Worm (Caenorhabditis elegans) whole organism, L1 larva: ENCODE results near the gene gcsh-1.

Experiments
- C16A3.4 ChIP-seq: fragments of 150-350 bp; optimal IDR thresholded peaks from 2 replicates; lab custom pipeline; 2014; ENCODE audit warnings: missing biosample characterization, missing genetic modification characterization
- F16B12.6 ChIP-seq: fragments of 150-350 bp; optimal IDR thresholded peaks from 2 replicates; lab custom pipeline; 2014; ENCODE audit warnings: missing biosample characterization, missing genetic modification characterization
- Y116A8C.19 ChIP-seq: sonication (generic microtip); optimal IDR thresholded peaks from 2 replicates; lab custom pipeline; 2016; ENCODE audit warnings: missing compliant biosample characterization, missing genetic modification characterization, borderline replicate concordance
- blmp-1 ChIP-seq: fragments of 150-350 bp; optimal IDR thresholded peaks from 2 replicates; lab custom pipeline; 2014; ENCODE audit warnings: missing biosample characterization, missing genetic modification characterization
- ceh-63 ChIP-seq: fragments of 200-800 bp; sonication (Bioruptor generic); optimal IDR thresholded peaks from 2 replicates; lab custom pipeline; 2018; ENCODE audit warnings: mild to moderate bottlenecking, missing genetic modification characterization, missing compliant biosample characterization
- ceh-88 ChIP-seq: fragments of 200-800 bp; sonication (Bioruptor generic); IDR thresholded peaks from 2 replicates; pipeline ENCODE4 v1.3.6; 2022; ENCODE audit warnings: missing genetic modification characterization, missing compliant biosample characterization
- ces-1 ChIP-seq: fragments of 150-350 bp; optimal IDR thresholded peaks from 2 replicates; lab custom pipeline; 2014; ENCODE audit warnings: missing biosample characterization, missing genetic modification reagents, missing genetic modification characterization
- dpl-1 ChIP-seq, 3 experiments: fragments of 150-350 bp in 2 of 3; sonication (generic microtip) in 1 of 3; optimal IDR thresholded peaks; 2 replicates each; lab custom pipeline; 2014 to 2017; ENCODE audit warnings: missing biosample characterization in 3 of 3, missing genetic modification characterization in 3 of 3, missing genetic modification reagents in 3 of 3
- dsc-1 ChIP-seq: sonication (generic microtip); optimal IDR thresholded peaks from 2 replicates; lab custom pipeline; 2016; ENCODE audit warnings: mild to moderate bottlenecking, missing genetic modification characterization, missing compliant biosample characterization
- efl-1 ChIP-seq, 4 experiments: fragments of 150-350 bp; optimal IDR thresholded peaks in 3 of 4; peaks in 1 of 4; 1 replicate in 1 of 4; 2 replicates in 3 of 4; lab custom pipeline; 2014; ENCODE audit warnings: missing biosample characterization in 2 of 4, missing genetic modification characterization in 2 of 4, missing genetic modification reagents in 2 of 4
- efl-3 ChIP-seq: fragments of 200-800 bp; sonication (Bioruptor generic); optimal IDR thresholded peaks from 2 replicates; lab custom pipeline; 2018; ENCODE audit warnings: mild to moderate bottlenecking, missing genetic modification characterization, missing compliant biosample characterization
- egl-13 ChIP-seq: sonication (generic microtip); optimal IDR thresholded peaks from 2 replicates; lab custom pipeline; 2016; ENCODE audit warnings: missing genotype, missing genetic modification reagents, missing genetic modification characterization, missing compliant biosample characterization
- egl-27 ChIP-seq, 2 experiments: fragments of 150-350 bp in 1 of 2; sonication (generic microtip); optimal IDR thresholded peaks; 3 replicates each; lab custom pipeline; 2017 to 2018; ENCODE audit warnings: missing biosample characterization in 2 of 2, missing genetic modification characterization in 2 of 2, missing genetic modification reagents in 2 of 2
- elt-3 ChIP-seq, 6 experiments: fragments of 150-350 bp in 1 of 6; sonication (generic microtip); optimal IDR thresholded peaks; 2 replicates each; lab custom pipeline; 2017 to 2018; ENCODE audit warnings: missing biosample characterization in 6 of 6, missing genetic modification characterization in 6 of 6, inconsistent platforms in 1 of 6
- fkh-10 ChIP-seq: sonication (generic microtip); optimal IDR thresholded peaks from 2 replicates; lab custom pipeline; 2017; ENCODE audit warnings: missing biosample characterization, missing genetic modification reagents, missing genetic modification characterization
- fkh-4 ChIP-seq: sonication (generic microtip); optimal IDR thresholded peaks from 2 replicates; lab custom pipeline; 2016; ENCODE audit warnings: missing compliant biosample characterization, missing genetic modification characterization, borderline replicate concordance
- fos-1 ChIP-seq: fragments of 150-350 bp; optimal IDR thresholded peaks from 2 replicates; lab custom pipeline; 2014; ENCODE audit warnings: missing biosample characterization, missing genetic modification characterization
- grh-1 ChIP-seq: fragments of 200-800 bp; sonication (Bioruptor generic); IDR thresholded peaks from 2 replicates; pipeline ENCODE4 v1.3.6; 2022; ENCODE audit warnings: missing genetic modification reagents, missing genetic modification characterization, missing compliant biosample characterization
- hlh-4 ChIP-seq: sonication (generic microtip); optimal IDR thresholded peaks from 2 replicates; lab custom pipeline; 2016; ENCODE audit warnings: mild to moderate bottlenecking, missing genetic modification characterization, missing compliant biosample characterization
- irx-1 ChIP-seq: sonication (generic microtip); optimal IDR thresholded peaks from 2 replicates; lab custom pipeline; 2016; ENCODE audit warnings: missing genetic modification characterization, missing compliant biosample characterization
- jun-1 ChIP-seq: fragments of 150-350 bp; optimal IDR thresholded peaks from 2 replicates; lab custom pipeline; 2014; ENCODE audit warnings: missing biosample characterization, missing genetic modification reagents, missing genetic modification characterization
- lin-13 ChIP-seq: fragments of 150-350 bp; optimal IDR thresholded peaks from 2 replicates; lab custom pipeline; 2014; ENCODE audit warnings: missing biosample characterization, missing genetic modification reagents, missing genetic modification characterization
- lin-14 ChIP-seq: fragments of 200-800 bp; sonication (Bioruptor generic); optimal IDR thresholded peaks from 2 replicates; lab custom pipeline; 2018; ENCODE audit warnings: mild to moderate bottlenecking, missing genetic modification characterization, moderate library complexity, missing compliant biosample characterization
- lin-35 ChIP-seq, 2 experiments: fragments of 150-350 bp; optimal IDR thresholded peaks; 2 replicates each; lab custom pipeline; 2014; ENCODE audit warnings: missing biosample characterization in 2 of 2, missing genetic modification characterization in 2 of 2, missing genetic modification reagents in 2 of 2
- lir-3 ChIP-seq: sonication (generic microtip); optimal IDR thresholded peaks from 2 replicates; lab custom pipeline; 2016; ENCODE audit warnings: mild to moderate bottlenecking, missing genetic modification characterization, moderate library complexity, missing compliant biosample characterization; ENCODE audit not compliant: poor library complexity
- lsy-2 ChIP-seq, 2 experiments: fragments of 150-350 bp; optimal IDR thresholded peaks; 2 replicates each; lab custom pipeline; 2014; ENCODE audit warnings: missing biosample characterization in 2 of 2, missing genetic modification characterization in 2 of 2
- mab-9 ChIP-seq: fragments of 200-800 bp; sonication (Bioruptor generic); IDR thresholded peaks from 2 replicates; pipeline ENCODE4 v1.3.6; 2022; ENCODE audit warnings: missing genetic modification reagents, missing genetic modification characterization, missing compliant biosample characterization
- mdl-1 ChIP-seq, 2 experiments: fragments of 150-350 bp; optimal IDR thresholded peaks; 2 replicates each; lab custom pipeline; 2014 to 2017; ENCODE audit warnings: missing biosample characterization in 2 of 2, missing genetic modification characterization in 2 of 2, inconsistent platforms in 1 of 2
- mep-1 ChIP-seq: fragments of 150-350 bp; optimal IDR thresholded peaks from 2 replicates; lab custom pipeline; 2014; ENCODE audit warnings: missing biosample characterization, missing genetic modification characterization
- nhr-11 ChIP-seq: fragments of 150-350 bp; optimal IDR thresholded peaks from 2 replicates; lab custom pipeline; 2014; ENCODE audit warnings: missing biosample characterization, missing genetic modification characterization
- nhr-12 ChIP-seq: sonication (generic microtip); optimal IDR thresholded peaks from 2 replicates; lab custom pipeline; 2017; ENCODE audit warnings: missing biosample characterization, missing genetic modification characterization
- nhr-19 ChIP-seq: fragments of 200-800 bp; sonication (Bioruptor generic); conservative IDR thresholded peaks from 2 replicates; pipeline ENCODE4 v1.3.6; 2022; ENCODE audit warnings: missing genetic modification characterization, missing compliant biosample characterization
- nhr-20 ChIP-seq: sonication (generic microtip); optimal IDR thresholded peaks from 2 replicates; lab custom pipeline; 2016; ENCODE audit warnings: mild to moderate bottlenecking, missing genetic modification characterization, missing compliant biosample characterization
- nhr-28 ChIP-seq: fragments of 150-350 bp; optimal IDR thresholded peaks from 2 replicates; lab custom pipeline; 2014; ENCODE audit warnings: missing biosample characterization, missing genetic modification characterization
- nhr-47 ChIP-seq: sonication (generic microtip); optimal IDR thresholded peaks from 2 replicates; lab custom pipeline; 2016; ENCODE audit warnings: mild to moderate bottlenecking, missing genetic modification characterization, moderate library complexity, missing compliant biosample characterization
- nhr-71 ChIP-seq: sonication (generic microtip); optimal IDR thresholded peaks from 2 replicates; lab custom pipeline; 2016; ENCODE audit warnings: mild to moderate bottlenecking, missing genetic modification characterization, moderate library complexity, missing compliant biosample characterization
- nhr-76 ChIP-seq: sonication (generic microtip); optimal IDR thresholded peaks from 2 replicates; lab custom pipeline; 2017; ENCODE audit warnings: missing biosample characterization, missing genetic modification characterization
- nhr-85 ChIP-seq: sonication (generic microtip); peaks from one replicate; lab custom pipeline; 2016; ENCODE audit warnings: missing genetic modification characterization, inconsistent platforms, missing compliant biosample characterization
- nhr-90 ChIP-seq: sonication (generic microtip); optimal IDR thresholded peaks from 2 replicates; lab custom pipeline; 2016; ENCODE audit warnings: mild to moderate bottlenecking, missing genetic modification characterization, missing compliant biosample characterization; ENCODE audit not compliant: poor library complexity
- pax-3 ChIP-seq: fragments of 200-800 bp; sonication (Bioruptor generic); optimal IDR thresholded peaks from 2 replicates; lab custom pipeline; 2018; ENCODE audit warnings: mild to moderate bottlenecking, missing genetic modification characterization, moderate library complexity, missing compliant biosample characterization
- pqm-1 ChIP-seq: sonication (generic microtip); optimal IDR thresholded peaks from 3 replicates; lab custom pipeline; 2017; ENCODE audit warnings: missing biosample characterization, missing genetic modification characterization
- rnt-1 ChIP-seq: sonication (generic microtip); optimal IDR thresholded peaks from 2 replicates; lab custom pipeline; 2016; ENCODE audit warnings: mild to moderate bottlenecking, missing genetic modification characterization, moderate library complexity, missing compliant biosample characterization
- snu-23 ChIP-seq: sonication (generic microtip); optimal IDR thresholded peaks from 2 replicates; lab custom pipeline; 2016; ENCODE audit warnings: missing genetic modification characterization, missing compliant biosample characterization
- tlp-1 ChIP-seq: fragments of 150-350 bp; optimal IDR thresholded peaks from 2 replicates; lab custom pipeline; 2014; ENCODE audit warnings: missing biosample characterization, missing genetic modification characterization
- unc-130 ChIP-seq: fragments of 150-350 bp; optimal IDR thresholded peaks from 2 replicates; lab custom pipeline; 2017; ENCODE audit warnings: missing biosample characterization, missing genetic modification characterization, inconsistent platforms
- unc-30 ChIP-seq: sonication (generic microtip); optimal IDR thresholded peaks from 2 replicates; lab custom pipeline; 2017; ENCODE audit warnings: missing biosample characterization, missing genetic modification characterization
- unc-98 ChIP-seq: fragments of 200-800 bp; sonication (Bioruptor generic); IDR thresholded peaks from 2 replicates; pipeline ENCODE4 v1.3.6; 2022; ENCODE audit warnings: missing genetic modification characterization, missing compliant biosample characterization
- ztf-4 ChIP-seq: fragments of 150-350 bp; optimal IDR thresholded peaks from 2 replicates; lab custom pipeline; 2014; ENCODE audit warnings: missing biosample characterization, missing genetic modification characterization

Gene gcsh-1

ce11 chrX:14503282-14503681 lies 11.6 kb downstream of the gcsh-1 start:
- peak; percentile 40 for TF ChIP-seq blmp-1 (tag; lab: Kevin White, UChicago)
- peak; percentile 28 for TF ChIP-seq rnt-1 (tag; lab: Kevin White, UChicago)
- TF ChIP-seq lir-3 (tag; lab: Kevin White, UChicago) = no peak
- peak; percentile 34 for TF ChIP-seq nhr-71
- peak; percentile 47 for TF ChIP-seq lin-14 (GFP tag; lab: Kevin White, UChicago)

ce11 chrX:14502116-14502587 lies 12.7 kb downstream of the gcsh-1 start:
- TF ChIP-seq nhr-12 (tag; lab: Kevin White, UChicago) (no peak), fkh-10 (GFP tag; lab: Kevin White, UChicago) (no peak), nhr-47 (tag; lab: Kevin White, UChicago) (peak; percentile 63), mab-9 (GFP tag; lab: Robert Waterston, UW) (0 out of 2 replicates have a peak, but pooled peaks have one; percentile 17), egl-13 (tag; lab: Kevin White, UChicago) (no peak), egl-27 (tag; optimal IDR thresholded peaks at IDR 0.05; lab: Kevin White, UChicago) (no peak), jun-1 (peak; percentile 28), hlh-4 (tag; lab: Kevin White, UChicago) (no peak), nhr-85 (tag; lab: Kevin White, UChicago) (peak; percentile 98), nhr-76 (tag; lab: Kevin White, UChicago) (no peak), grh-1 (GFP tag; lab: Robert Waterston, UW) (peak; percentile 71), Y116A8C.19 (tag; lab: Kevin White, UChicago) (no peak), snu-23 (GFP tag; lab: Kevin White, UChicago) (peak; percentile 71), lin-13 (peak; percentile 44), nhr-19 (GFP tag; lab: Robert Waterston, UW) (peak; percentile 74), pqm-1 (tag; lab: Kevin White, UChicago) (peak; percentile 28), nhr-20 (tag; lab: Kevin White, UChicago) (peak; percentile 92), F16B12.6 (tag; lab: Kevin White, UChicago) (no peak), lir-3 (tag; lab: Kevin White, UChicago) (peak; percentile 20), lsy-2 (tag; optimal IDR thresholded peaks at IDR 0.05; lab: Kevin White, UChicago) (peak; percentile 46 to 48), nhr-71 (peak; percentile 91), rnt-1 (tag; lab: Kevin White, UChicago) (peak; percentile 10), nhr-11 (tag; lab: Kevin White, UChicago) (no peak), efl-1 (optimal IDR thresholded peaks at IDR 0.05; lab: Kevin White, UChicago) (peak in 1 of 2 experiments; percentile 12), efl-1 (GFP tag; optimal IDR thresholded peaks at IDR 0.05 in 1 of 2; lab: Kevin White, UChicago) (peak in 1 of 2 experiments; percentile 67), C16A3.4 (tag; lab: Kevin White, UChicago) (peak; percentile 27), ztf-4 (tag; lab: Kevin White, UChicago) (no peak), ceh-88 (no peak), dpl-1 (GFP tag; optimal IDR thresholded peaks at IDR 0.05; lab: Kevin White, UChicago) (peak in 2 of 3 experiments; percentile 8 to 14), nhr-28 (tag; lab: Kevin White, UChicago) (no peak), fos-1 (tag; lab: Kevin White, UChicago) (peak; percentile 21), mep-1 (peak; percentile 56), ceh-63 (peak; percentile 19), mdl-1 (tag; optimal IDR thresholded peaks at IDR 0.05; lab: Kevin White, UChicago) (peak in 1 of 2 experiments; percentile 78), irx-1 (tag; lab: Kevin White, UChicago) (peak; percentile 69), lin-35 (GFP tag; optimal IDR thresholded peaks at IDR 0.05; lab: Kevin White, UChicago) (peak in 1 of 2 experiments; percentile 83), unc-130 (tag; lab: Kevin White, UChicago) (peak; percentile 36), tlp-1 (tag; lab: Kevin White, UChicago) (peak; percentile 80), nhr-90 (tag; lab: Kevin White, UChicago) (peak; percentile 86), unc-98 (no peak), fkh-4 (tag; lab: Kevin White, UChicago) (no peak), elt-3 (tag; optimal IDR thresholded peaks at IDR 0.05; lab: Kevin White, UChicago) (peak in 5 of 6 experiments; percentile 2 to 93 (median 49)), lin-14 (GFP tag; lab: Kevin White, UChicago) (peak; percentile 76), unc-30 (no peak), ces-1 (GFP tag; lab: Kevin White, UChicago) (no peak), efl-3 (GFP tag; lab: Kevin White, UChicago) (no peak), blmp-1 (tag; lab: Kevin White, UChicago) (peak; percentile 60), pax-3 (tag; lab: Kevin White, UChicago) (no peak), dsc-1 (no peak)
